Worm (Caenorhabditis elegans) whole organism, L4 larva: ENCODE data around the gene Y45F3A.5.

Experiments
- hmg-1.1 ChIP-seq: fragments of 200-800 bp; sonication (Bioruptor generic); IDR thresholded peaks from 2 replicates; pipeline ENCODE4 v1.3.6; 2022; ENCODE audit warnings: missing genetic modification reagents, missing genetic modification characterization, missing compliant biosample characterization
- nhr-76 ChIP-seq: fragments of 150-350 bp; optimal IDR thresholded peaks from 2 replicates; lab custom pipeline; 2014; ENCODE audit warnings: missing biosample characterization, missing genetic modification characterization

DNA sequence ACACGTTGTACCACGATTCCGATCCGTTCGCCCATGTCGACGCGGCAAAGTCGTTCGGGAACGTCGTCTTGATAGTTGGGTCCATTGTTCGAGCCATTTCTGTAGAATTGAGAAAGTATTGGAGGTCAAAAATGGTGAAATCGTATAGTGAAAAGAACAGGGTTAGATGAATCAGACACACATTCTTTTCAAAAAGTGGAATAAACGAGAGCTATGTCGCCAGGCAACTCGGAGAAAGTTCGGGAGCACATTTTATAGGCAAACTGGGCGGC, 47.2 kb upstream of the Y45F3A.5 start, which contains the start of gene Y39A1A.9:
- TF ChIP-seq hmg-1.1 (no peak), nhr-76 (no peak)
